Worm (Caenorhabditis elegans) whole organism, L4 larva: ENCODE results near the gene mrps-5.

Experiments used
- D1046.2 ChIP-seq: fragments of 200-800 bp; sonication (Bioruptor generic); IDR thresholded peaks from 2 replicates; pipeline ENCODE4 v1.3.6; 2022; ENCODE audit warnings: missing genetic modification characterization, missing compliant biosample characterization
- F26F4.8 ChIP-seq: fragments of 200-800 bp; sonication (Bioruptor generic); conservative IDR thresholded peaks from 2 replicates; pipeline ENCODE4 v1.3.6; 2022; ENCODE audit warnings: missing genetic modification characterization, missing compliant biosample characterization
- F37D6.2 ChIP-seq: sonication (generic microtip); optimal IDR thresholded peaks from 2 replicates; lab custom pipeline; 2016; ENCODE audit warnings: mild to moderate bottlenecking, missing genetic modification characterization, missing compliant biosample characterization
- F44E2.7 ChIP-seq: fragments of 200-800 bp; sonication (Bioruptor generic); IDR thresholded peaks from 2 replicates; pipeline ENCODE4 v2.1.2; 2022; ENCODE audit warnings: missing genetic modification characterization, missing compliant biosample characterization
- F49E8.2 ChIP-seq: sonication (generic microtip); optimal IDR thresholded peaks from 2 replicates; lab custom pipeline; 2016; ENCODE audit warnings: missing compliant biosample characterization, mild to moderate bottlenecking, missing genetic modification characterization, borderline replicate concordance
- R02D3.7 ChIP-seq: fragments of 150-350 bp; sonication (generic microtip); optimal IDR thresholded peaks from 3 replicates; lab custom pipeline; 2014; ENCODE audit warnings: missing biosample characterization, missing genetic modification characterization
- Y48G9A.11 ChIP-seq: fragments of 200-800 bp; sonication (Bioruptor generic); IDR thresholded peaks from 2 replicates; pipeline ENCODE4 v1.3.6; 2022; ENCODE audit warnings: missing genetic modification reagents, missing genetic modification characterization, missing compliant biosample characterization
- Y5F2A.4 ChIP-seq: fragments of 200-800 bp; sonication (Bioruptor generic); optimal IDR thresholded peaks from 2 replicates; lab custom pipeline; 2018; ENCODE audit warnings: mild to moderate bottlenecking, missing genetic modification characterization, missing compliant biosample characterization
- ZK546.5 ChIP-seq, 2 experiments: sonication (generic microtip); optimal IDR thresholded peaks; 2 replicates each; lab custom pipeline; 2017; ENCODE audit warnings: missing biosample characterization in 2 of 2, missing genetic modification characterization in 2 of 2
- aha-1 ChIP-seq: fragments of 150-350 bp; peaks from one replicate; lab custom pipeline; 2014; ENCODE audit warnings: missing biosample characterization, missing genetic modification characterization
- aly-2 ChIP-seq: sonication (generic microtip); optimal IDR thresholded peaks from 2 replicates; lab custom pipeline; 2018; ENCODE audit warnings: missing biosample characterization, missing genetic modification characterization
- ama-1 ChIP-seq: fragments of 150-350 bp; optimal IDR thresholded peaks from 2 replicates; lab custom pipeline; 2014; ENCODE audit warnings: inconsistent platforms, mixed read lengths
- attf-4 ChIP-seq: sonication (generic microtip); optimal IDR thresholded peaks from 3 replicates; lab custom pipeline; 2017; ENCODE audit warnings: missing biosample characterization, missing genetic modification characterization
- daf-16 ChIP-seq, 3 experiments: sonication (generic microtip); optimal IDR thresholded peaks; 2 replicates each; lab custom pipeline; 2016 to 2017; ENCODE audit warnings: missing genetic modification characterization in 3 of 3, missing genetic modification reagents in 3 of 3, mild to moderate bottlenecking in 2 of 3, missing compliant biosample characterization in 2 of 3, missing biosample characterization in 1 of 3, moderate library complexity in 1 of 3
- dmd-6 ChIP-seq: fragments of 200-800 bp; sonication (Bioruptor generic); IDR thresholded peaks from 2 replicates; pipeline ENCODE4 v1.3.6; 2022; ENCODE audit warnings: missing genetic modification reagents, missing genetic modification characterization, missing compliant biosample characterization
- dmd-9 ChIP-seq: fragments of 200-800 bp; sonication (Bioruptor generic); IDR thresholded peaks from 2 replicates; pipeline ENCODE4 v1.3.6; 2022; ENCODE audit warnings: missing genetic modification reagents, missing genetic modification characterization, missing compliant biosample characterization
- dve-1 ChIP-seq: sonication (generic microtip); optimal IDR thresholded peaks from 2 replicates; lab custom pipeline; 2017; ENCODE audit warnings: antibody characterized with exemption, mild to moderate bottlenecking, missing genetic modification characterization, missing compliant biosample characterization; ENCODE audit not compliant: insufficient read depth
- egl-27 ChIP-seq: sonication (generic microtip); optimal IDR thresholded peaks from 3 replicates; lab custom pipeline; 2017; ENCODE audit warnings: missing biosample characterization, missing genetic modification reagents, missing genetic modification characterization
- fkh-10 ChIP-seq: fragments of 150-350 bp; optimal IDR thresholded peaks from 2 replicates; lab custom pipeline; 2014; ENCODE audit warnings: missing biosample characterization, missing genetic modification reagents, missing genetic modification characterization
- hlh-11 ChIP-seq: fragments of 200-800 bp; sonication (Bioruptor generic); optimal IDR thresholded peaks from 2 replicates; lab custom pipeline; 2018; ENCODE audit warnings: mild to moderate bottlenecking, missing genetic modification characterization, missing compliant biosample characterization
- hlh-30 ChIP-seq: sonication (generic microtip); optimal IDR thresholded peaks from 2 replicates; lab custom pipeline; 2017; ENCODE audit warnings: antibody characterized with exemption, mild to moderate bottlenecking, missing genetic modification characterization, missing compliant biosample characterization; ENCODE audit not compliant: insufficient read depth
- lin-13 ChIP-seq: fragments of 150-350 bp; optimal IDR thresholded peaks from 2 replicates; lab custom pipeline; 2014; ENCODE audit warnings: missing biosample characterization, missing genetic modification reagents, missing genetic modification characterization
- lin-15B ChIP-seq: fragments of 150-350 bp; sonication (generic microtip); optimal IDR thresholded peaks from 3 replicates; lab custom pipeline; 2014; ENCODE audit warnings: missing biosample characterization, missing genetic modification characterization
- lsy-2 ChIP-seq, 2 experiments: fragments of 150-350 bp in 1 of 2; sonication (generic microtip) in 1 of 2; optimal IDR thresholded peaks; 2 replicates each; lab custom pipeline; 2014 to 2017; ENCODE audit warnings: missing biosample characterization in 2 of 2, missing genetic modification characterization in 2 of 2
- mdl-1 ChIP-seq, 2 experiments: fragments of 150-350 bp in 1 of 2; sonication (generic microtip) in 1 of 2; optimal IDR thresholded peaks; 2 replicates each; lab custom pipeline; 2014 to 2017; ENCODE audit warnings: missing biosample characterization in 2 of 2, missing genetic modification characterization in 2 of 2
- mes-2 ChIP-seq: sonication (generic microtip); optimal IDR thresholded peaks from 2 replicates; lab custom pipeline; 2016; ENCODE audit warnings: missing genotype, mild to moderate bottlenecking, missing genetic modification characterization, missing compliant biosample characterization; ENCODE audit not compliant: poor library complexity, severe bottlenecking
- mxl-2 ChIP-seq: fragments of 200-800 bp; sonication (Bioruptor generic); conservative IDR thresholded peaks from 2 replicates; pipeline ENCODE4 v1.3.6; 2022; ENCODE audit warnings: missing genetic modification reagents, missing genetic modification characterization, missing compliant biosample characterization
- mxl-3 ChIP-seq: fragments of 200-800 bp; sonication (Bioruptor generic); optimal IDR thresholded peaks from 2 replicates; lab custom pipeline; 2018; ENCODE audit warnings: mild to moderate bottlenecking, missing genetic modification characterization, missing compliant biosample characterization
- nhr-10 ChIP-seq: fragments of 150-350 bp; optimal IDR thresholded peaks from 2 replicates; lab custom pipeline; 2014; ENCODE audit warnings: missing biosample characterization, missing genetic modification characterization
- nhr-102 ChIP-seq: sonication (generic microtip); optimal IDR thresholded peaks from 2 replicates; lab custom pipeline; 2016; ENCODE audit warnings: mild to moderate bottlenecking, missing genetic modification characterization, moderate library complexity, missing compliant biosample characterization
- nhr-11 ChIP-seq: fragments of 150-350 bp; optimal IDR thresholded peaks from 2 replicates; lab custom pipeline; 2014; ENCODE audit warnings: missing biosample characterization, missing genetic modification characterization
- nhr-111 ChIP-seq: fragments of 200-800 bp; sonication (Bioruptor generic); optimal IDR thresholded peaks from 2 replicates; lab custom pipeline; 2018; ENCODE audit warnings: mild to moderate bottlenecking, missing genetic modification characterization, missing compliant biosample characterization
- nhr-237 ChIP-seq: sonication (generic microtip); optimal IDR thresholded peaks from 2 replicates; lab custom pipeline; 2017; ENCODE audit warnings: missing biosample characterization, missing genetic modification characterization
- nhr-28 ChIP-seq: fragments of 150-350 bp; optimal IDR thresholded peaks from 2 replicates; lab custom pipeline; 2014; ENCODE audit warnings: missing biosample characterization, missing genetic modification characterization
- nhr-42 ChIP-seq: fragments of 200-800 bp; sonication (Bioruptor generic); IDR thresholded peaks from 2 replicates; pipeline ENCODE4 v1.3.6; 2022; ENCODE audit warnings: missing genetic modification characterization, missing compliant biosample characterization
- nhr-48 ChIP-seq: sonication (generic microtip); optimal IDR thresholded peaks from 2 replicates; lab custom pipeline; 2016; ENCODE audit warnings: mild to moderate bottlenecking, missing genetic modification characterization, missing compliant biosample characterization
- nhr-6 ChIP-seq: fragments of 150-350 bp; optimal IDR thresholded peaks from 2 replicates; lab custom pipeline; 2014; ENCODE audit warnings: missing biosample characterization, missing genetic modification characterization
- nhr-77 ChIP-seq: fragments of 150-350 bp; optimal IDR thresholded peaks from 2 replicates; lab custom pipeline; 2014; ENCODE audit warnings: missing biosample characterization, missing genetic modification characterization
- php-3 ChIP-seq: fragments of 200-800 bp; sonication (Bioruptor generic); IDR thresholded peaks from 2 replicates; pipeline ENCODE4 v1.3.6; 2022; ENCODE audit warnings: missing genetic modification reagents, missing genetic modification characterization, missing compliant biosample characterization
- saeg-2 ChIP-seq: fragments of 200-800 bp; sonication (Bioruptor generic); IDR thresholded peaks from 2 replicates; pipeline ENCODE4 v1.3.6; 2022; ENCODE audit warnings: missing genetic modification reagents, missing genetic modification characterization, missing compliant biosample characterization
- skn-1 ChIP-seq: fragments of 150-350 bp; optimal IDR thresholded peaks from 2 replicates; lab custom pipeline; 2014; ENCODE audit warnings: missing biosample characterization, missing genetic modification characterization
- snpc-4 ChIP-seq: fragments of 150-350 bp; optimal IDR thresholded peaks from 2 replicates; lab custom pipeline; 2014; ENCODE audit warnings: missing biosample characterization, missing genetic modification characterization
- spr-1 ChIP-seq: sonication (generic microtip); optimal IDR thresholded peaks from 2 replicates; lab custom pipeline; 2016; ENCODE audit warnings: mild to moderate bottlenecking, missing genetic modification characterization, missing compliant biosample characterization
- unc-130 ChIP-seq: sonication (generic microtip); optimal IDR thresholded peaks from 2 replicates; lab custom pipeline; 2016; ENCODE audit warnings: missing genetic modification reagents, missing genetic modification characterization, missing compliant biosample characterization
- unc-39 ChIP-seq: sonication (generic microtip); optimal IDR thresholded peaks from 2 replicates; lab custom pipeline; 2017; ENCODE audit warnings: missing biosample characterization, missing genetic modification characterization
- unc-62 ChIP-seq, 3 experiments: fragments of 150-350 bp in 1 of 3; sonication (generic microtip); optimal IDR thresholded peaks in 2 of 3; peaks in 1 of 3; 1 replicate in 1 of 3; 2 replicates in 2 of 3; lab custom pipeline; 2014 to 2017; ENCODE audit warnings: missing biosample characterization in 3 of 3, missing genetic modification characterization in 3 of 3, missing genetic modification reagents in 3 of 3, missing genotype in 1 of 3
- zag-1 ChIP-seq: fragments of 150-350 bp; optimal IDR thresholded peaks from 2 replicates; lab custom pipeline; 2014; ENCODE audit warnings: missing biosample characterization, missing genetic modification characterization

mrps-5 gene

DNA sequence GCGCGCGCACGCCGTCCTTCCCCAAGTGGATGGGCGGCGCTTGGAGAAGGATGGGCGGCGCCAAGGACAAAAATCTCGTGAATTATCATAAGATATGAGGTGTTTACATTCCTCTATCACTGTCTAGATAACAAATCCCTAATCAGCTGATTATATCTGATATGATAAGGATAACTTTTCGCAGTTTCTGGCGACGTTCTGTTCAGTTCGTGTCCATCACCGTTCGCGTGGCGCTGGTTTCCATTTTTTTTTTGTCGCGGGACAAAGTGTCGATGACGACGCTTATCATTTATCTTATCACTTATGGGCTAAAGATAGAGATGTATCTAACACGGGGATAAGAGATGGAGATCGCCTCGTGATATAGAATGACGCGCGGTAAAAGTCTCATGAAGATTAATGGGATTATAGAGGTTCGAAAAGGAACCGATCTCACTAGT lies 10.0 kb upstream of the mrps-5 start (continued):
- peak; percentile 83 for TF ChIP-seq aha-1
- TF ChIP-seq hlh-30, result peak; percentile 79
- TF ChIP-seq dmd-6 (GFP tag; lab: Robert Waterston, UW), result peak; percentile 56
- TF ChIP-seq nhr-48 (tag; lab: Kevin White, UChicago), result peak; percentile 95
- peak in 1 of 2 experiments; percentile 93 for TF ChIP-seq unc-62 (GFP tag; optimal IDR thresholded peaks at IDR 0.05 in 1 of 2; lab: Kevin White, UChicago)
- TF ChIP-seq unc-62 (tag; optimal IDR thresholded peaks at IDR 0.05; lab: Kevin White, UChicago), result no peak

DNA sequence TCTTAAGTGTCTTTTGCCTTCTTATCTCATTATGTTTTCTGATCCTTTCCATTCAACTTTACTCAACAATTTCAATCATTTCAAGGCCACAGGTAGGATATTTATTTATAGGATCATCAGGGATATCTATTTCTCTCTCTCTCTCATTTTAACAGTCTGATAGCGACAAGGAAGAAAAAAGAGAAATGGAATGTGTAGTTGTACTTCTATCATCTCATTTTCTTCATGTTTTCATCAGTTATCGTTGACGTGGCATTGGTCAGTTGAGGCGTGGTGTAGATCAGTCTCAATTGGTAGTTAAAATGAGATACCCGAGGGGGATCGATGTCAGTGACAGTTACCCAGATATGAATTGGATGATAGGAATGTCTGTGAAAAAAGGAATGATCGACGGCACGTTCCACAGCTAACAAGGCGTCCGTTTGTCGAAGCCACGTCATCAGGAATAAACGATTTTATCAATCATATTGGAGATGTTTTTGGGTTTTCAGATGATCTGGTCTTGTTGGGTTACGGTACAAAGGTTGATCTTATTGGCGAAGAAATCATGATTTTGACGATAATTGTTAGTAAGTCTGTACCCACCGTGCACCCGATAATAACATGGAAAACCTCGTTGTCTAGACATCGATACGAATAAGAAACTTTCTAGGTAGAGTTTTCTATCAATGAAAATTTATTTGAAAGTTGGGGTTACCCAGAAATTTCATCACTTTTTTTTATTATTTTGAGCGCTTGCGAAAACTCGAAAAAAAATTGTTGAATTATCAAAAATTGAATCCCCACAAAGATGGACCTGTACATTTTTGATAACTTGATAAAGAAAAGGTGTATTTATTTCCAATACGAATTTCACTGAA lies 8.9 kb upstream of the mrps-5 start:
- no peak for TF ChIP-seq Y5F2A.4
- no peak for TF ChIP-seq skn-1 (tag; lab: Kevin White, UChicago)
- TF ChIP-seq hlh-11 (tag; lab: Kevin White, UChicago), result peak; percentile 41
- TF ChIP-seq lin-15B (tag; lab: Kevin White, UChicago), result no peak
- peak; percentile 37 for TF ChIP-seq hlh-30
- TF ChIP-seq nhr-237, result no peak
- TF ChIP-seq zag-1 (tag; lab: Kevin White, UChicago), result no peak
- TF ChIP-seq ZK546.5 (tag; optimal IDR thresholded peaks at IDR 0.05; lab: Kevin White, UChicago), result no peak
- TF ChIP-seq F44E2.7 (GFP tag; lab: Robert Waterston, UW), result no peak
- TF ChIP-seq aha-1, result peak; percentile 45
- TF ChIP-seq nhr-28 (tag; lab: Kevin White, UChicago), result peak; percentile 90
- no peak for TF ChIP-seq nhr-11
- TF ChIP-seq mes-2, result no peak
- no peak for TF ChIP-seq aly-2 (tag; lab: Kevin White, UChicago)
- no peak for TF ChIP-seq D1046.2 (GFP tag; lab: Robert Waterston, UW)
- no peak for TF ChIP-seq lsy-2 (tag; optimal IDR thresholded peaks at IDR 0.05; lab: Kevin White, UChicago)
- TF ChIP-seq dmd-9 (GFP tag; lab: Robert Waterston, UW), result no peak
- no peak for TF ChIP-seq unc-39 (tag; lab: Kevin White, UChicago)
- TF ChIP-seq nhr-42 (GFP tag; lab: Robert Waterston, UW), result no peak
- no peak for TF ChIP-seq nhr-102 (tag; lab: Kevin White, UChicago)
- TF ChIP-seq F37D6.2 (tag; lab: Kevin White, UChicago), result no peak
- no peak for TF ChIP-seq php-3
- no peak for TF ChIP-seq nhr-10 (tag; lab: Kevin White, UChicago)
- peak; percentile 4 for TF ChIP-seq mxl-3 (GFP tag; lab: Kevin White, UChicago)
- TF ChIP-seq snpc-4 (tag; lab: Kevin White, UChicago), result no peak
- peak; percentile 46 for TF ChIP-seq nhr-6 (tag; lab: Kevin White, UChicago)
- no peak for TF ChIP-seq mxl-2 (GFP tag; lab: Robert Waterston, UW)
- no peak for TF ChIP-seq egl-27 (tag; lab: Kevin White, UChicago)
- no peak for TF ChIP-seq attf-4
- no peak for TF ChIP-seq daf-16 (GFP tag; optimal IDR thresholded peaks at IDR 0.05; lab: Kevin White, UChicago)
- TF ChIP-seq daf-16 (tag; optimal IDR thresholded peaks at IDR 0.05; lab: Kevin White, UChicago), result no peak
- TF ChIP-seq F26F4.8 (GFP tag; lab: Robert Waterston, UW), result no peak
- TF ChIP-seq ama-1 (lab: Kevin White, UChicago), result peak; percentile 69
- no peak for TF ChIP-seq saeg-2 (GFP tag; lab: Robert Waterston, UW)
- no peak for TF ChIP-seq unc-130 (GFP tag; lab: Kevin White, UChicago)
- peak in 1 of 2 experiments; percentile 88 for TF ChIP-seq unc-62 (GFP tag; optimal IDR thresholded peaks at IDR 0.05 in 1 of 2; lab: Kevin White, UChicago)
- TF ChIP-seq unc-62 (tag; optimal IDR thresholded peaks at IDR 0.05; lab: Kevin White, UChicago), result no peak
- no peak for TF ChIP-seq nhr-77 (tag; lab: Kevin White, UChicago)
- no peak for TF ChIP-seq spr-1
- no peak for TF ChIP-seq Y48G9A.11
- no peak for TF ChIP-seq lin-13 (GFP tag; lab: Kevin White, UChicago)
- TF ChIP-seq dve-1, result peak; percentile 12
- peak; percentile 33 for TF ChIP-seq nhr-48 (tag; lab: Kevin White, UChicago)
- TF ChIP-seq mdl-1 (tag; optimal IDR thresholded peaks at IDR 0.05; lab: Kevin White, UChicago), result peak in 1 of 2 experiments; percentile 70
- no peak for TF ChIP-seq F49E8.2 (tag; lab: Kevin White, UChicago)
- TF ChIP-seq fkh-10 (GFP tag; lab: Kevin White, UChicago), result no peak
- no peak for TF ChIP-seq R02D3.7
- no peak for TF ChIP-seq nhr-111
